Worm (Caenorhabditis elegans) whole organism, L2 larva: ENCODE results near the gene svh-1.
A peak's percentile ranks its signal among the peaks of the same experiment; 100 is the strongest.

Experiments
- C34F6.9 ChIP-seq: fragments of 150-350 bp; optimal IDR thresholded peaks from 2 replicates; lab custom pipeline; 2014; ENCODE audit warnings: missing biosample characterization, missing genetic modification characterization
- F13H6.1 ChIP-seq: sonication (generic microtip); optimal IDR thresholded peaks from 2 replicates; lab custom pipeline; 2016; ENCODE audit warnings: missing genetic modification characterization, missing compliant biosample characterization
- R02D3.7 ChIP-seq: fragments of 150-350 bp; optimal IDR thresholded peaks from 2 replicates; lab custom pipeline; 2014; ENCODE audit warnings: missing biosample characterization, missing genetic modification characterization
- Y55F3AM.14 ChIP-seq: fragments of 200-800 bp; sonication (Bioruptor generic); optimal IDR thresholded peaks from 2 replicates; lab custom pipeline; 2018; ENCODE audit warnings: mild to moderate bottlenecking, missing genetic modification characterization, missing compliant biosample characterization
- ZK546.5 ChIP-seq: sonication (generic microtip); optimal IDR thresholded peaks from 2 replicates; lab custom pipeline; 2017; ENCODE audit warnings: missing biosample characterization, missing genetic modification characterization
- alr-1 ChIP-seq: fragments of 150-350 bp; optimal IDR thresholded peaks from 2 replicates; lab custom pipeline; 2014; ENCODE audit warnings: missing biosample characterization, missing genetic modification characterization
- crh-2 ChIP-seq: sonication (generic microtip); optimal IDR thresholded peaks from 2 replicates; lab custom pipeline; 2017; ENCODE audit warnings: missing biosample characterization, missing genetic modification characterization
- elt-1 ChIP-seq: fragments of 150-350 bp; optimal IDR thresholded peaks from 2 replicates; lab custom pipeline; 2014; ENCODE audit warnings: missing biosample characterization, missing genetic modification characterization
- fos-1 ChIP-seq: fragments of 150-350 bp; optimal IDR thresholded peaks from 2 replicates; lab custom pipeline; 2014; ENCODE audit warnings: missing biosample characterization, missing genetic modification characterization
- gmeb-1 ChIP-seq: fragments of 150-350 bp; optimal IDR thresholded peaks from 2 replicates; lab custom pipeline; 2014; ENCODE audit warnings: missing biosample characterization, missing genetic modification characterization
- lin-11 ChIP-seq: fragments of 150-350 bp; sonication (generic microtip); optimal IDR thresholded peaks from 2 replicates; lab custom pipeline; 2014; ENCODE audit warnings: missing biosample characterization, missing genetic modification characterization, inconsistent platforms, mixed read lengths
- lin-39 ChIP-seq: fragments of 150-350 bp; optimal IDR thresholded peaks from 2 replicates; lab custom pipeline; 2014; ENCODE audit warnings: missing biosample characterization, missing genetic modification reagents, missing genetic modification characterization
- lsy-2 ChIP-seq, 2 experiments: fragments of 150-350 bp in 1 of 2; sonication (generic microtip) in 1 of 2; optimal IDR thresholded peaks; 2 replicates each; lab custom pipeline; 2014 to 2017; ENCODE audit warnings: missing biosample characterization in 2 of 2, missing genetic modification characterization in 2 of 2
- mbf-1 ChIP-seq: sonication (generic microtip); optimal IDR thresholded peaks from 2 replicates; lab custom pipeline; 2017; ENCODE audit warnings: missing biosample characterization, missing genetic modification characterization
- mdl-1 ChIP-seq, 2 experiments: fragments of 150-350 bp in 1 of 2; sonication (generic microtip) in 1 of 2; optimal IDR thresholded peaks; 2 replicates each; lab custom pipeline; 2017; ENCODE audit warnings: missing biosample characterization in 2 of 2, missing genetic modification characterization in 2 of 2
- nhr-10 ChIP-seq: sonication (generic microtip); optimal IDR thresholded peaks from 2 replicates; lab custom pipeline; 2017; ENCODE audit warnings: missing biosample characterization, missing genetic modification characterization
- nhr-11 ChIP-seq: fragments of 150-350 bp; optimal IDR thresholded peaks from 2 replicates; lab custom pipeline; 2014; ENCODE audit warnings: missing biosample characterization, missing genetic modification characterization
- nhr-129 ChIP-seq: fragments of 150-350 bp; optimal IDR thresholded peaks from 2 replicates; lab custom pipeline; 2014; ENCODE audit warnings: missing biosample characterization, missing genetic modification characterization
- nhr-21 ChIP-seq: fragments of 150-350 bp; optimal IDR thresholded peaks from 2 replicates; lab custom pipeline; 2014; ENCODE audit warnings: missing biosample characterization, missing genetic modification characterization
- nhr-23 ChIP-seq: fragments of 150-350 bp; optimal IDR thresholded peaks from 2 replicates; lab custom pipeline; 2014; ENCODE audit warnings: missing biosample characterization, missing genetic modification reagents, missing genetic modification characterization
- nhr-237 ChIP-seq: fragments of 150-350 bp; optimal IDR thresholded peaks from 2 replicates; lab custom pipeline; 2014; ENCODE audit warnings: missing biosample characterization, missing genetic modification characterization
- nhr-25 ChIP-seq: fragments of 150-350 bp; sonication (generic microtip); optimal IDR thresholded peaks from 3 replicates; lab custom pipeline; 2014; ENCODE audit warnings: missing biosample characterization, missing genetic modification characterization
- nhr-77 ChIP-seq: fragments of 150-350 bp; optimal IDR thresholded peaks from 2 replicates; lab custom pipeline; 2014; ENCODE audit warnings: missing biosample characterization, missing genetic modification characterization
- peb-1 ChIP-seq: fragments of 150-350 bp; optimal IDR thresholded peaks from 2 replicates; lab custom pipeline; 2014; ENCODE audit warnings: missing biosample characterization, missing genetic modification characterization
- sem-4 ChIP-seq: fragments of 150-350 bp; optimal IDR thresholded peaks from 2 replicates; lab custom pipeline; 2014; ENCODE audit warnings: missing biosample characterization, missing genetic modification reagents, missing genetic modification characterization
- sma-3 ChIP-seq: sonication (generic microtip); optimal IDR thresholded peaks from 2 replicates; lab custom pipeline; 2016; ENCODE audit warnings: missing genetic modification reagents, missing genetic modification characterization, missing compliant biosample characterization
- sma-9 ChIP-seq, 2 experiments: fragments of 150-350 bp in 1 of 2; sonication (generic microtip) in 1 of 2; optimal IDR thresholded peaks; 2 replicates each; lab custom pipeline; 2014 to 2016; ENCODE audit warnings: missing genetic modification characterization in 2 of 2, mild to moderate bottlenecking in 1 of 2, missing biosample characterization in 1 of 2, missing compliant biosample characterization in 1 of 2, missing genetic modification reagents in 1 of 2, moderate library complexity in 1 of 2
- snpc-4 ChIP-seq: fragments of 150-350 bp; optimal IDR thresholded peaks from 2 replicates; lab custom pipeline; 2014; ENCODE audit warnings: missing biosample characterization, missing genetic modification characterization
- unc-39 ChIP-seq: fragments of 150-350 bp; optimal IDR thresholded peaks from 2 replicates; lab custom pipeline; 2014; ENCODE audit warnings: missing biosample characterization, missing genetic modification characterization
- unc-55 ChIP-seq: fragments of 150-350 bp; sonication (generic microtip); optimal IDR thresholded peaks from 3 replicates; lab custom pipeline; 2014; ENCODE audit warnings: missing biosample characterization, missing genetic modification reagents, missing genetic modification characterization
- ztf-1 ChIP-seq: fragments of 200-800 bp; sonication (Bioruptor generic); conservative IDR thresholded peaks from 2 replicates; pipeline ENCODE4 v1.3.6; 2022; ENCODE audit warnings: missing genetic modification characterization, missing compliant biosample characterization
- ztf-4 ChIP-seq: fragments of 150-350 bp; optimal IDR thresholded peaks from 2 replicates; lab custom pipeline; 2014; ENCODE audit warnings: missing biosample characterization, missing genetic modification characterization

svh-1 gene

DNA sequence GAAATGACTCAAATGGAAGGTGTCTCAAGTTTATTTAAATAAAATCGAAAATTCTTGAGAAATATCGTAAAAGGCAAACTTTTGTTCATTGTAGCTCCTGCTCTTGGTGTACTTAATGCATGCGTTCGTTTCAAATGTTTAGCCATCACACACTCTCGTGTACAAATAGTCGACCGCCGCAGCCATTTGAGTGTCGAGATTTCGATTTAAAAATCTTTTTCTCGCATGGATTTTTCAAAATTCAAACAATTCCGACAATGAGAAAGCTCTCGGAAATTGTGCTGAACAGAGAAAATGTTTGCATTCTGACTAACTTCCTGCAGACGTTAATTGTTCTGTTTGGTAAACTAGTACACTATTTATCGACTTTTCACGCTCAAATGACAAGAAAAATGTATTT, 7.1 kb upstream of the svh-1 start:
- TF ChIP-seq sma-9 (GFP tag; optimal IDR thresholded peaks at IDR 0.05; lab: Kevin White, UChicago) (no peak), sma-9 (tag; optimal IDR thresholded peaks at IDR 0.05; lab: Kevin White, UChicago) (no peak), ztf-4 (no peak), peb-1 (tag; lab: Kevin White, UChicago) (no peak), alr-1 (tag; lab: Kevin White, UChicago) (no peak), Y55F3AM.14 (no peak), nhr-129 (tag; lab: Kevin White, UChicago) (no peak), ztf-1 (GFP tag; lab: Robert Waterston, UW) (no peak)

- no peak for TF ChIP-seq F13H6.1
- TF ChIP-seq mdl-1 (tag; optimal IDR thresholded peaks at IDR 0.05; lab: Kevin White, UChicago) = no peak
- TF ChIP-seq crh-2 (tag; lab: Kevin White, UChicago) = peak; percentile 8
- TF ChIP-seq lin-11 = no peak
- no peak for TF ChIP-seq elt-1 (tag; lab: Kevin White, UChicago)
- TF ChIP-seq nhr-77 = no peak
- TF ChIP-seq fos-1 (tag; lab: Kevin White, UChicago) = peak; percentile 94
- TF ChIP-seq alr-1 (tag; lab: Kevin White, UChicago) = no peak
- TF ChIP-seq sem-4 (tag; lab: Kevin White, UChicago) = no peak
- TF ChIP-seq lsy-2 (tag; optimal IDR thresholded peaks at IDR 0.05; lab: Kevin White, UChicago) = no peak
- TF ChIP-seq sma-3 = no peak
- no peak for TF ChIP-seq nhr-25
- no peak for TF ChIP-seq unc-55 (GFP tag; lab: Kevin White, UChicago)
Observed at ce11 chrIV:8199824-8200223, 6.6 kb upstream of the svh-1 start.

- no peak for TF ChIP-seq nhr-237 (tag; lab: Kevin White, UChicago)
- TF ChIP-seq gmeb-1 (tag; lab: Kevin White, UChicago) = no peak
- TF ChIP-seq lin-11 = no peak
- no peak for TF ChIP-seq sma-9 (GFP tag; optimal IDR thresholded peaks at IDR 0.05; lab: Kevin White, UChicago)
- TF ChIP-seq sma-9 (tag; optimal IDR thresholded peaks at IDR 0.05; lab: Kevin White, UChicago) = no peak
- no peak for TF ChIP-seq nhr-129 (tag; lab: Kevin White, UChicago)
- TF ChIP-seq unc-55 (GFP tag; lab: Kevin White, UChicago) = no peak
- TF ChIP-seq lin-39 = no peak
- no peak for TF ChIP-seq ztf-1 (GFP tag; lab: Robert Waterston, UW)
- no peak for TF ChIP-seq nhr-10 (tag; lab: Kevin White, UChicago)
- no peak for TF ChIP-seq nhr-23 (tag; lab: Kevin White, UChicago)
- TF ChIP-seq R02D3.7 = no peak
- TF ChIP-seq ztf-4 = no peak
- TF ChIP-seq nhr-25 = no peak
- no peak for TF ChIP-seq mbf-1
- TF ChIP-seq lsy-2 (tag; optimal IDR thresholded peaks at IDR 0.05; lab: Kevin White, UChicago) = no peak
- TF ChIP-seq nhr-21 (tag; lab: Kevin White, UChicago) = no peak
Observed at ce11 chrIV:8201133-8201532, 5.3 kb upstream of the svh-1 start, which contains the start of gene glrx-22. Gene glrx-22 (minus strand): TSS chrIV:8201233.

ce11 chrIV:8203555-8203954, 2.9 kb upstream of the svh-1 start:
- TF ChIP-seq gmeb-1 (tag; lab: Kevin White, UChicago) = no peak
- TF ChIP-seq nhr-21 (tag; lab: Kevin White, UChicago) = no peak
- no peak for TF ChIP-seq fos-1 (tag; lab: Kevin White, UChicago)
- TF ChIP-seq alr-1 (tag; lab: Kevin White, UChicago) = no peak
- no peak for TF ChIP-seq peb-1 (tag; lab: Kevin White, UChicago)
- TF ChIP-seq snpc-4 = no peak
- TF ChIP-seq nhr-11 (tag; lab: Kevin White, UChicago) = no peak
- no peak for TF ChIP-seq unc-39 (tag; lab: Kevin White, UChicago)
- no peak for TF ChIP-seq sma-9 (GFP tag; optimal IDR thresholded peaks at IDR 0.05; lab: Kevin White, UChicago)
- TF ChIP-seq sma-9 (tag; optimal IDR thresholded peaks at IDR 0.05; lab: Kevin White, UChicago) = no peak
- no peak for TF ChIP-seq ZK546.5 (tag; lab: Kevin White, UChicago)

DNA sequence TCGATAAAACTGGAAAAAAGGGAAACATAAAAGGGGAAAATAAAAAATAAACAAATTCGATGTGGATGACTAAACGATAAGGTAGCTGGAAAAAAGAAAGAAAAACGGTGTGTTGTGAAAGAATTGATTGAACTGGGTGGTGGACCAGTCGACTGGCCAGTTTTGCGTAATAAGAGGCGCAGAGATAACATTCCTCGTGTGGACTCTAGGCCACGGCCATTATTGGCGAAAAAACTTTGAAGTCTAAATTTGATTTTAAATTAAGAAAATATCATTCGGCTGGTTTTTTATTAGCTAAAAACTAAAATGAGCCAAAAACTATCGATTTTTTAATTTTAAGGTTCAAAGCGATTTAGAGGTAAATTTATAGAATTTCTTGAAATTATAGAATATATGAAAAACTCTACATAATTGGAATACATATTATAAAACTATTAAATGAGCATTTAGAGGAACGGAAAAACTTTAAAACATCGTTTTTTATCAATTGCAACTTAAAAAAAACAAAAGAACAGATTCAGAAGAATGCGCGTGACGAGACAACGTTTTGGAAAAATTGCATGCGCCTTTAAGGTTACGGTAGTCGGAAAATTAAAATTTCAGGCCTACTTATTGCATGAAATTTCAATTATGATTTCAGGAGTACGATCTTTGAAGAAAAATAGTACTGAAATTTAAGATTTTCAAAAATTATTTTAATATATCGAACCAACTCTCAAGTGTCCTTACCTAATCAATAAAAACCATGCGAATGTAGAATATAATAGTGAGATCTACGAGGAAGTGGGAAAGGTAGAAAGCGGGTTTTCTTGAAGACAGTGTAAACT, 929 bp upstream of the svh-1 start, which contains the start of gene hgrs-1:
hgrs-1 (minus strand) TSS at position 777 of the 827 bp plus-strand sequence.
- TF ChIP-seq ZK546.5 (tag; lab: Kevin White, UChicago) (no peak), nhr-25 (no peak), fos-1 (tag; lab: Kevin White, UChicago) (peak; percentile 43), C34F6.9 (tag; lab: Kevin White, UChicago) (peak; percentile 46)
- TF ChIP-seq, all 48 proteins: peak for 2
